Fruit fly (Drosophila melanogaster) whole organism, adult: Measurements from ENCODE around the gene CG42747.
A peak's percentile ranks its signal among the peaks of the same experiment; 100 is the strongest.

ENCODE experiments used
- Hr96 ChIP-seq: fragments of 200-800 bp; sonication (Bioruptor generic); optimal IDR thresholded peaks from 2 replicates; lab custom pipeline; 2016; ENCODE audit warnings: missing biosample characterization, missing genetic modification characterization
- Mnt ChIP-seq: fragments of 200-800 bp; sonication (Bioruptor generic); optimal IDR thresholded peaks from 2 replicates; lab custom pipeline; 2016; ENCODE audit warnings: missing biosample characterization, mild to moderate bottlenecking, missing genetic modification characterization

- TF ChIP-seq Mnt (GFP tag; lab: Kevin White, UChicago) (peak; percentile 89), Hr96 (GFP tag; lab: Kevin White, UChicago) (peak; percentile 85)
Observed at dm6 chr3L:6488405-6488804, 88.0 kb downstream of the CG42747 start, which contains the start of the genes CG10147 and Bulli.
